Worm (Caenorhabditis elegans) whole organism, L2 larva: ENCODE measurements around the gene F11A5.9.

Experiments
- F13H6.1 ChIP-seq: sonication (generic microtip); optimal IDR thresholded peaks from 2 replicates; lab custom pipeline; 2016; ENCODE audit warnings: missing genetic modification characterization, missing compliant biosample characterization
- Y55F3AM.14 ChIP-seq: fragments of 200-800 bp; sonication (Bioruptor generic); optimal IDR thresholded peaks from 2 replicates; lab custom pipeline; 2018; ENCODE audit warnings: mild to moderate bottlenecking, missing genetic modification characterization, missing compliant biosample characterization
- ZK546.5 ChIP-seq: sonication (generic microtip); optimal IDR thresholded peaks from 2 replicates; lab custom pipeline; 2017; ENCODE audit warnings: missing biosample characterization, missing genetic modification characterization
- alr-1 ChIP-seq: fragments of 150-350 bp; optimal IDR thresholded peaks from 2 replicates; lab custom pipeline; 2014; ENCODE audit warnings: missing biosample characterization, missing genetic modification characterization
- aly-2 ChIP-seq: fragments of 150-350 bp; optimal IDR thresholded peaks from 2 replicates; lab custom pipeline; 2014; ENCODE audit warnings: missing biosample characterization, missing genetic modification characterization
- ama-1 ChIP-seq: fragments of 150-350 bp; optimal IDR thresholded peaks from 2 replicates; lab custom pipeline; 2018; ENCODE audit warnings: inconsistent platforms
- blmp-1 ChIP-seq: sonication (generic microtip); optimal IDR thresholded peaks from 2 replicates; lab custom pipeline; 2017; ENCODE audit warnings: missing genetic modification characterization, mild to moderate bottlenecking, missing compliant biosample characterization, antibody characterized with exemption, moderate library complexity; ENCODE audit not compliant: insufficient read depth
- ceh-16 ChIP-seq: fragments of 150-350 bp; optimal IDR thresholded peaks from 2 replicates; lab custom pipeline; 2014; ENCODE audit warnings: missing biosample characterization, missing genetic modification characterization
- ceh-82 ChIP-seq: fragments of 150-350 bp; optimal IDR thresholded peaks from 2 replicates; lab custom pipeline; 2014; ENCODE audit warnings: missing biosample characterization, missing genetic modification characterization
- crh-2 ChIP-seq: sonication (generic microtip); optimal IDR thresholded peaks from 2 replicates; lab custom pipeline; 2017; ENCODE audit warnings: missing biosample characterization, missing genetic modification characterization
- egl-27 ChIP-seq: sonication (generic microtip); optimal IDR thresholded peaks from 3 replicates; lab custom pipeline; 2017; ENCODE audit warnings: missing biosample characterization, missing genetic modification reagents, missing genetic modification characterization
- elt-1 ChIP-seq: fragments of 150-350 bp; optimal IDR thresholded peaks from 2 replicates; lab custom pipeline; 2014; ENCODE audit warnings: missing biosample characterization, missing genetic modification characterization
- elt-3 ChIP-seq: sonication (generic microtip); optimal IDR thresholded peaks from 2 replicates; lab custom pipeline; 2017; ENCODE audit warnings: missing biosample characterization, missing genetic modification characterization
- fos-1 ChIP-seq: fragments of 150-350 bp; optimal IDR thresholded peaks from 2 replicates; lab custom pipeline; 2014; ENCODE audit warnings: missing biosample characterization, missing genetic modification characterization
- lin-11 ChIP-seq: fragments of 150-350 bp; sonication (generic microtip); optimal IDR thresholded peaks from 2 replicates; lab custom pipeline; 2014; ENCODE audit warnings: missing biosample characterization, missing genetic modification characterization, inconsistent platforms, mixed read lengths
- lin-13 ChIP-seq: fragments of 150-350 bp; optimal IDR thresholded peaks from 2 replicates; lab custom pipeline; 2014; ENCODE audit warnings: missing biosample characterization, missing genetic modification reagents, missing genetic modification characterization
- lin-39 ChIP-seq: fragments of 150-350 bp; optimal IDR thresholded peaks from 2 replicates; lab custom pipeline; 2014; ENCODE audit warnings: missing biosample characterization, missing genetic modification reagents, missing genetic modification characterization
- lsy-2 ChIP-seq, 2 experiments: fragments of 150-350 bp in 1 of 2; sonication (generic microtip) in 1 of 2; optimal IDR thresholded peaks; 2 replicates each; lab custom pipeline; 2014 to 2017; ENCODE audit warnings: missing biosample characterization in 2 of 2, missing genetic modification characterization in 2 of 2
- mab-5 ChIP-seq: fragments of 150-350 bp; optimal IDR thresholded peaks from 2 replicates; lab custom pipeline; 2014; ENCODE audit warnings: missing biosample characterization, missing genetic modification characterization
- mbf-1 ChIP-seq: sonication (generic microtip); optimal IDR thresholded peaks from 2 replicates; lab custom pipeline; 2017; ENCODE audit warnings: missing biosample characterization, missing genetic modification characterization
- mdl-1 ChIP-seq, 2 experiments: fragments of 150-350 bp in 1 of 2; sonication (generic microtip) in 1 of 2; optimal IDR thresholded peaks; 2 replicates each; lab custom pipeline; 2017; ENCODE audit warnings: missing biosample characterization in 2 of 2, missing genetic modification characterization in 2 of 2
- nhr-10 ChIP-seq: sonication (generic microtip); optimal IDR thresholded peaks from 2 replicates; lab custom pipeline; 2017; ENCODE audit warnings: missing biosample characterization, missing genetic modification characterization
- nhr-11 ChIP-seq: fragments of 150-350 bp; optimal IDR thresholded peaks from 2 replicates; lab custom pipeline; 2014; ENCODE audit warnings: missing biosample characterization, missing genetic modification characterization
- nhr-12 ChIP-seq: fragments of 150-350 bp; optimal IDR thresholded peaks from 2 replicates; lab custom pipeline; 2014; ENCODE audit warnings: missing biosample characterization, missing genetic modification characterization
- nhr-129 ChIP-seq: fragments of 150-350 bp; optimal IDR thresholded peaks from 2 replicates; lab custom pipeline; 2014; ENCODE audit warnings: missing biosample characterization, missing genetic modification characterization
- nhr-21 ChIP-seq: fragments of 150-350 bp; optimal IDR thresholded peaks from 2 replicates; lab custom pipeline; 2014; ENCODE audit warnings: missing biosample characterization, missing genetic modification characterization
- nhr-23 ChIP-seq: fragments of 150-350 bp; optimal IDR thresholded peaks from 2 replicates; lab custom pipeline; 2014; ENCODE audit warnings: missing biosample characterization, missing genetic modification reagents, missing genetic modification characterization
- nhr-237 ChIP-seq: fragments of 150-350 bp; optimal IDR thresholded peaks from 2 replicates; lab custom pipeline; 2014; ENCODE audit warnings: missing biosample characterization, missing genetic modification characterization
- nhr-25 ChIP-seq: fragments of 150-350 bp; sonication (generic microtip); optimal IDR thresholded peaks from 3 replicates; lab custom pipeline; 2014; ENCODE audit warnings: missing biosample characterization, missing genetic modification characterization
- nhr-77 ChIP-seq: fragments of 150-350 bp; optimal IDR thresholded peaks from 2 replicates; lab custom pipeline; 2014; ENCODE audit warnings: missing biosample characterization, missing genetic modification characterization
- peb-1 ChIP-seq: fragments of 150-350 bp; optimal IDR thresholded peaks from 2 replicates; lab custom pipeline; 2014; ENCODE audit warnings: missing biosample characterization, missing genetic modification characterization
- sem-4 ChIP-seq: fragments of 150-350 bp; optimal IDR thresholded peaks from 2 replicates; lab custom pipeline; 2014; ENCODE audit warnings: missing biosample characterization, missing genetic modification reagents, missing genetic modification characterization
- skn-1 ChIP-seq: sonication (generic microtip); optimal IDR thresholded peaks from 2 replicates; lab custom pipeline; 2017; ENCODE audit warnings: missing biosample characterization, missing genetic modification characterization
- sma-3 ChIP-seq: sonication (generic microtip); optimal IDR thresholded peaks from 2 replicates; lab custom pipeline; 2016; ENCODE audit warnings: missing genetic modification reagents, missing genetic modification characterization, missing compliant biosample characterization
- snpc-4 ChIP-seq: fragments of 150-350 bp; optimal IDR thresholded peaks from 2 replicates; lab custom pipeline; 2014; ENCODE audit warnings: missing biosample characterization, missing genetic modification characterization
- zag-1 ChIP-seq: fragments of 150-350 bp; optimal IDR thresholded peaks from 2 replicates; lab custom pipeline; 2014; ENCODE audit warnings: missing biosample characterization, missing genetic modification characterization
- ztf-1 ChIP-seq: fragments of 200-800 bp; sonication (Bioruptor generic); conservative IDR thresholded peaks from 2 replicates; pipeline ENCODE4 v1.3.6; 2022; ENCODE audit warnings: missing genetic modification characterization, missing compliant biosample characterization
- ztf-11 ChIP-seq: sonication (generic microtip); optimal IDR thresholded peaks from 2 replicates; lab custom pipeline; 2017; ENCODE audit warnings: missing biosample characterization, missing genetic modification characterization
- ztf-4 ChIP-seq: fragments of 150-350 bp; optimal IDR thresholded peaks from 2 replicates; lab custom pipeline; 2014; ENCODE audit warnings: missing biosample characterization, missing genetic modification characterization

Gene F11A5.9

ce11 chrV:16235647-16236046 is 21.0 kb downstream of the F11A5.9 start, which contains the start of gene srh-98:
srh-98 (minus strand) TSS chrV:16235747.
- TF ChIP-seq mab-5, result no peak
- TF ChIP-seq nhr-129 (tag; lab: Kevin White, UChicago), result no peak
- TF ChIP-seq F13H6.1 (tag; lab: Kevin White, UChicago), result no peak
- TF ChIP-seq egl-27, result no peak
- TF ChIP-seq nhr-23 (tag; lab: Kevin White, UChicago), result no peak
- TF ChIP-seq nhr-10 (tag; lab: Kevin White, UChicago), result no peak
- TF ChIP-seq crh-2 (tag; lab: Kevin White, UChicago), result no peak
- no peak for TF ChIP-seq nhr-77 (tag; lab: Kevin White, UChicago)
- TF ChIP-seq mdl-1 (tag; optimal IDR thresholded peaks at IDR 0.05; lab: Kevin White, UChicago), result no peak
- TF ChIP-seq mbf-1, result no peak
- TF ChIP-seq fos-1 (tag; lab: Kevin White, UChicago), result no peak
- no peak for TF ChIP-seq ama-1 (lab: Kevin White, UChicago)
- TF ChIP-seq peb-1 (tag; lab: Kevin White, UChicago), result no peak
- no peak for TF ChIP-seq ztf-4 (tag; lab: Kevin White, UChicago)

- TF ChIP-seq nhr-11 (tag; lab: Kevin White, UChicago) (no peak), nhr-10 (tag; lab: Kevin White, UChicago) (no peak), elt-1 (no peak), ztf-11 (tag; lab: Kevin White, UChicago) (no peak), ZK546.5 (tag; lab: Kevin White, UChicago) (no peak), mab-5 (no peak), ceh-82 (tag; lab: Kevin White, UChicago) (no peak)
Observed at ce11 chrV:16237223-16237622, 22.5 kb downstream of the F11A5.9 start, which contains the start of gene F21H7.5. F21H7.5 (plus strand) TSS chrV:16237523.

ce11 chrV:16244078-16244477 is 29.4 kb downstream of the F11A5.9 start, which contains the start of gene srh-104:
srh-104 (minus strand) TSS chrV:16244178.
- TF ChIP-seq peb-1 (tag; lab: Kevin White, UChicago), result no peak
- TF ChIP-seq ztf-4 (tag; lab: Kevin White, UChicago), result no peak
- no peak for TF ChIP-seq ceh-16 (tag; lab: Kevin White, UChicago)
- no peak for TF ChIP-seq mbf-1
- no peak for TF ChIP-seq egl-27
- no peak for TF ChIP-seq lsy-2 (tag; optimal IDR thresholded peaks at IDR 0.05; lab: Kevin White, UChicago)
- no peak for TF ChIP-seq zag-1
- TF ChIP-seq elt-3, result no peak
- no peak for TF ChIP-seq ceh-82 (tag; lab: Kevin White, UChicago)
- no peak for TF ChIP-seq lin-11

ce11 chrV:16246579-16246978 is 31.9 kb downstream of the F11A5.9 start, which contains the start of gene srh-95:
srh-95 (plus strand) TSS chrV:16246879.
- no peak for TF ChIP-seq ceh-82 (tag; lab: Kevin White, UChicago)
- no peak for TF ChIP-seq nhr-237
- no peak for TF ChIP-seq elt-3
- TF ChIP-seq skn-1, result no peak
- TF ChIP-seq nhr-129 (tag; lab: Kevin White, UChicago), result no peak
- no peak for TF ChIP-seq alr-1 (tag; lab: Kevin White, UChicago)
- no peak for TF ChIP-seq Y55F3AM.14 (GFP tag; lab: Kevin White, UChicago)
- no peak for TF ChIP-seq lin-13 (GFP tag; lab: Kevin White, UChicago)
- TF ChIP-seq nhr-12 (tag; lab: Kevin White, UChicago), result no peak
- no peak for TF ChIP-seq ZK546.5 (tag; lab: Kevin White, UChicago)
- TF ChIP-seq nhr-25, result no peak
- no peak for TF ChIP-seq sma-3 (GFP tag; lab: Kevin White, UChicago)

DNA sequence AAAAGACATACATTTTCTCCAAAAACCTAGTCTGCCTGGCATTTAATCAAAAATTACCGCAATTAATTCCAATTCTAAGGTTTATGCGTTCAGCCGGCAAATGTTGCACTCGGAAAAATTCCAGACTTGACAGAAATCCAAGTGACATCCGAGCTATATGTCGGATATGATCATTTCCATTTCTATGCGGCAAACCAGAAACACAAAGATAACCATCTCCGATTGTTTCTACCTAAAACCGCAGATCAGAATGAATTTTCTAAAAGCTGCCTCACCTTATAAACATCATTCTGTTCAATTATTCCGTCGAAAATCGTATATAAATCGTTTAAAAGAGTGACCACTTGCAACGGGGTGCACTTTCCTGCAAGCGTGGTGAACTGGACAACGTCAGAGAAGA is 34.4 kb downstream of the F11A5.9 start:
- TF ChIP-seq sem-4 (no peak), F13H6.1 (tag; lab: Kevin White, UChicago) (no peak), ztf-1 (GFP tag; lab: Robert Waterston, UW) (no peak), aly-2 (tag; lab: Kevin White, UChicago) (no peak), Y55F3AM.14 (GFP tag; lab: Kevin White, UChicago) (no peak), peb-1 (tag; lab: Kevin White, UChicago) (no peak), ceh-82 (tag; lab: Kevin White, UChicago) (no peak), nhr-77 (tag; lab: Kevin White, UChicago) (no peak), egl-27 (no peak), nhr-21 (tag; lab: Kevin White, UChicago) (no peak), lsy-2 (tag; optimal IDR thresholded peaks at IDR 0.05; lab: Kevin White, UChicago) (no peak), elt-3 (no peak), blmp-1 (tag; lab: Kevin White, UChicago) (no peak), snpc-4 (no peak), lin-39 (no peak), nhr-23 (tag; lab: Kevin White, UChicago) (no peak)
